Fruit fly (Drosophila melanogaster) whole organism, embryonic: ENCODE data around the gene Ipo9.

Experiments
- Abd-B ChIP-seq: fragments of 200-800 bp; sonication (Bioruptor generic); optimal IDR thresholded peaks from 2 replicates; lab custom pipeline; 2018; ENCODE audit warnings: missing biosample characterization, mild to moderate bottlenecking, missing genetic modification characterization, moderate library complexity
- CG10274 ChIP-seq: fragments of 200-800 bp; sonication (Bioruptor generic); optimal IDR thresholded peaks from 3 replicates; lab custom pipeline; 2017; ENCODE audit warnings: missing biosample characterization, mild to moderate bottlenecking, missing genetic modification characterization
- CG10321 ChIP-seq: fragments of 200-800 bp; sonication (Bioruptor generic); IDR thresholded peaks from 2 replicates; pipeline ENCODE4 v1.3.6; 2022; ENCODE audit warnings: missing biosample characterization, missing genetic modification characterization
- CG10462 ChIP-seq: fragments of 200-800 bp; sonication (Bioruptor generic); optimal IDR thresholded peaks from 2 replicates; lab custom pipeline; 2016; ENCODE audit warnings: missing biosample characterization, missing genetic modification characterization
- CG12219 ChIP-seq: fragments of 200-800 bp; sonication (Bioruptor generic); optimal IDR thresholded peaks from 3 replicates; lab custom pipeline; 2018; ENCODE audit warnings: missing biosample characterization, mild to moderate bottlenecking, missing genetic modification characterization
- CG12236 ChIP-seq: fragments of 200-800 bp; sonication (Bioruptor generic); optimal IDR thresholded peaks from 2 replicates; lab custom pipeline; 2016; ENCODE audit warnings: missing biosample characterization, missing genetic modification characterization
- CG12659 ChIP-seq: fragments of 200-800 bp; sonication (Bioruptor generic); optimal IDR thresholded peaks from 3 replicates; lab custom pipeline; 2017; ENCODE audit warnings: mild to moderate bottlenecking, missing biosample characterization, missing genetic modification reagents, missing genetic modification characterization
- CG12942 ChIP-seq: fragments of 200-800 bp; sonication (Bioruptor generic); optimal IDR thresholded peaks from 3 replicates; lab custom pipeline; 2016; ENCODE audit warnings: missing biosample characterization, missing genetic modification characterization
- CG13624 ChIP-seq: fragments of 200-800 bp; sonication (Bioruptor generic); optimal IDR thresholded peaks from 2 replicates; lab custom pipeline; 2016; ENCODE audit warnings: missing biosample characterization, missing genetic modification characterization
- CG15011 ChIP-seq: fragments of 200-800 bp; sonication (Bioruptor generic); optimal IDR thresholded peaks from 3 replicates; lab custom pipeline; 2018; ENCODE audit warnings: missing biosample characterization, mild to moderate bottlenecking, missing genetic modification characterization
- CG1647 ChIP-seq: fragments of 200-800 bp; sonication (Bioruptor generic); optimal IDR thresholded peaks from 3 replicates; lab custom pipeline; 2016; ENCODE audit warnings: missing biosample characterization, missing genetic modification characterization
- CG16779 ChIP-seq: fragments of 200-800 bp; sonication (Bioruptor generic); IDR thresholded peaks from 2 replicates; pipeline ENCODE4 v1.3.6; 2022; ENCODE audit warnings: missing biosample characterization, missing genetic modification characterization
- CG17186 ChIP-seq: fragments of 200-800 bp; sonication (Bioruptor generic); optimal IDR thresholded peaks from 3 replicates; lab custom pipeline; 2017; ENCODE audit warnings: missing biosample characterization, missing genetic modification reagents, missing genetic modification characterization
- CG17328 ChIP-seq: fragments of 200-800 bp; sonication (Bioruptor generic); IDR thresholded peaks from 2 replicates; pipeline ENCODE4 v1.3.6; 2022; ENCODE audit warnings: missing biosample characterization, missing genetic modification characterization
- CG30403 ChIP-seq: fragments of 200-800 bp; sonication (Bioruptor generic); optimal IDR thresholded peaks from 3 replicates; lab custom pipeline; 2016; ENCODE audit warnings: missing biosample characterization, missing genetic modification characterization
- CG31365 ChIP-seq: fragments of 200-800 bp; sonication (Bioruptor generic); optimal IDR thresholded peaks from 2 replicates; lab custom pipeline; 2018; ENCODE audit warnings: missing biosample characterization, mild to moderate bottlenecking, missing genetic modification characterization
- CG3281 ChIP-seq: fragments of 200-800 bp; sonication (Bioruptor generic); optimal IDR thresholded peaks from 3 replicates; lab custom pipeline; 2017; ENCODE audit warnings: missing biosample characterization, mild to moderate bottlenecking, missing genetic modification characterization
- CG4328 ChIP-seq: fragments of 200-800 bp; sonication (Bioruptor generic); optimal IDR thresholded peaks from 3 replicates; lab custom pipeline; 2017; ENCODE audit warnings: missing biosample characterization, missing genetic modification reagents, missing genetic modification characterization
- CG4404 ChIP-seq: fragments of 200-800 bp; sonication (Bioruptor generic); IDR thresholded peaks from 2 replicates; pipeline ENCODE4 v1.3.6; 2022; ENCODE audit warnings: missing biosample characterization, missing genetic modification characterization
- CG6654 ChIP-seq: fragments of 200-800 bp; sonication (Bioruptor generic); optimal IDR thresholded peaks from 2 replicates; lab custom pipeline; 2017; ENCODE audit warnings: missing biosample characterization, mild to moderate bottlenecking, missing genetic modification characterization
- CG7963 ChIP-seq: fragments of 200-800 bp; sonication (Bioruptor generic); IDR thresholded peaks from 3 replicates; pipeline ENCODE4 v1.3.6; 2022; ENCODE audit warnings: missing biosample characterization, missing genetic modification characterization; ENCODE audit not compliant: partially characterized antibody
- CG8089 ChIP-seq: fragments of 200-800 bp; sonication (Bioruptor generic); optimal IDR thresholded peaks from 3 replicates; lab custom pipeline; 2016; ENCODE audit warnings: missing biosample characterization, missing genetic modification characterization
- CG8281 ChIP-seq: fragments of 200-800 bp; sonication (Bioruptor generic); optimal IDR thresholded peaks from 2 replicates; lab custom pipeline; 2018; ENCODE audit warnings: missing biosample characterization, mild to moderate bottlenecking, missing genetic modification characterization, moderate library complexity
- CG8924 ChIP-seq: fragments of 200-800 bp; optimal IDR thresholded peaks from 3 replicates; lab custom pipeline; 2019; ENCODE audit warnings: missing biosample characterization, mild to moderate bottlenecking, missing genetic modification characterization, moderate library complexity
- CG9609 ChIP-seq: fragments of 200-800 bp; sonication (Bioruptor generic); optimal IDR thresholded peaks from 3 replicates; lab custom pipeline; 2016; ENCODE audit warnings: missing biosample characterization, missing genetic modification characterization
- CG9817 ChIP-seq: fragments of 200-800 bp; sonication (Bioruptor generic); optimal IDR thresholded peaks from 2 replicates; lab custom pipeline; 2018; ENCODE audit warnings: missing biosample characterization, mild to moderate bottlenecking, missing genetic modification characterization, moderate library complexity
- Doc2 ChIP-seq: fragments of 200-800 bp; sonication (Bioruptor generic); IDR thresholded peaks from 2 replicates; pipeline ENCODE4 v1.3.6; 2022; ENCODE audit warnings: missing biosample characterization, missing genetic modification characterization
- Ets97D ChIP-seq: fragments of 200-800 bp; sonication (Bioruptor generic); optimal IDR thresholded peaks from 3 replicates; lab custom pipeline; 2016; ENCODE audit warnings: missing biosample characterization, missing genetic modification characterization
- HHEX ChIP-seq: fragments of 200-800 bp; sonication (Bioruptor generic); optimal IDR thresholded peaks from 3 replicates; lab custom pipeline; 2017; ENCODE audit warnings: missing biosample characterization, mild to moderate bottlenecking, missing genetic modification characterization, missing genetic modification reagents
- Hmr ChIP-seq: fragments of 200-800 bp; sonication (Bioruptor generic); optimal IDR thresholded peaks from 3 replicates; lab custom pipeline; 2017; ENCODE audit warnings: mild to moderate bottlenecking, missing biosample characterization, missing genetic modification reagents, missing genetic modification characterization
- Kr ChIP-seq: fragments of 200-800 bp; sonication (Bioruptor generic); optimal IDR thresholded peaks from 2 replicates; lab custom pipeline; 2017; ENCODE audit warnings: missing biosample characterization, mild to moderate bottlenecking, missing genetic modification characterization
- Lim3 ChIP-seq: fragments of 200-800 bp; sonication (Bioruptor generic); IDR thresholded peaks from 2 replicates; pipeline ENCODE4 v1.3.6; 2022; ENCODE audit warnings: missing biosample characterization, missing genetic modification characterization
- Neu2 ChIP-seq: fragments of 200-800 bp; sonication (Bioruptor generic); optimal IDR thresholded peaks from 3 replicates; lab custom pipeline; 2016; ENCODE audit warnings: missing biosample characterization, missing genetic modification characterization, borderline replicate concordance
- Oaz ChIP-seq: fragments of 200-800 bp; sonication (Bioruptor generic); IDR thresholded peaks from 2 replicates; pipeline ENCODE4 v1.3.6; 2022; ENCODE audit warnings: missing biosample characterization, missing genetic modification characterization
- Ravus ChIP-seq: fragments of 200-800 bp; sonication (Bioruptor generic); IDR thresholded peaks from 2 replicates; pipeline ENCODE4 v1.3.6; 2022; ENCODE audit warnings: missing biosample characterization, missing genetic modification characterization
- Six4 ChIP-seq: fragments of 200-800 bp; sonication (Bioruptor generic); optimal IDR thresholded peaks from 2 replicates; lab custom pipeline; 2016; ENCODE audit warnings: missing biosample characterization, missing genetic modification characterization
- TFAM ChIP-seq: fragments of 200-800 bp; sonication (Bioruptor generic); optimal IDR thresholded peaks from 2 replicates; lab custom pipeline; 2017; ENCODE audit warnings: missing biosample characterization, missing genetic modification characterization, inconsistent platforms
- bbx ChIP-seq: fragments of 200-800 bp; sonication (Bioruptor generic); IDR thresholded peaks from 2 replicates; pipeline ENCODE4 v1.3.6; 2022; ENCODE audit warnings: missing biosample characterization, missing genetic modification characterization; ENCODE audit not compliant: partially characterized antibody
- br ChIP-seq: fragments of >200 bp; optimal IDR thresholded peaks from 2 replicates; lab custom pipeline; 2017
- chinmo ChIP-seq: fragments of 200-800 bp; sonication (Bioruptor generic); IDR thresholded peaks from 4 replicates; pipeline ENCODE4 v1.3.6; 2022; ENCODE audit warnings: missing biosample characterization, missing genetic modification characterization; ENCODE audit not compliant: partially characterized antibody
- en ChIP-seq: fragments of 200-800 bp; sonication (Bioruptor generic); optimal IDR thresholded peaks from 2 replicates; lab custom pipeline; 2016; ENCODE audit warnings: missing biosample characterization, missing genetic modification characterization
- grn ChIP-seq: fragments of 200-800 bp; sonication (Bioruptor generic); optimal IDR thresholded peaks from 3 replicates; lab custom pipeline; 2017; ENCODE audit warnings: missing biosample characterization, missing genetic modification characterization
- jigr1 ChIP-seq: fragments of 200-800 bp; sonication (Bioruptor generic); IDR thresholded peaks from 3 replicates; pipeline ENCODE4 v1.3.6; 2022; ENCODE audit warnings: missing biosample characterization, missing genetic modification characterization
- klu ChIP-seq: fragments of 200-800 bp; sonication (Bioruptor generic); IDR thresholded peaks from 2 replicates; pipeline ENCODE4 v1.3.6; 2022; ENCODE audit warnings: missing biosample characterization, missing genetic modification characterization
- p53 ChIP-seq: fragments of 200-800 bp; sonication (Bioruptor generic); optimal IDR thresholded peaks from 2 replicates; lab custom pipeline; 2016; ENCODE audit warnings: missing biosample characterization, missing genetic modification characterization
- schlank ChIP-seq: fragments of 200-800 bp; sonication (Bioruptor generic); optimal IDR thresholded peaks from 2 replicates; lab custom pipeline; 2018; ENCODE audit warnings: missing biosample characterization, mild to moderate bottlenecking, missing genetic modification characterization
- shn ChIP-seq: fragments of 200-800 bp; sonication (Bioruptor generic); optimal IDR thresholded peaks from 3 replicates; lab custom pipeline; 2016; ENCODE audit warnings: missing biosample characterization, missing genetic modification characterization
- slou ChIP-seq: fragments of 200-800 bp; sonication (Bioruptor generic); optimal IDR thresholded peaks from 3 replicates; lab custom pipeline; 2016; ENCODE audit warnings: missing biosample characterization, missing genetic modification characterization
- slp2 ChIP-seq: fragments of 200-800 bp; sonication (Bioruptor generic); optimal IDR thresholded peaks from 2 replicates; lab custom pipeline; 2016; ENCODE audit warnings: missing biosample characterization, missing genetic modification characterization
- trh ChIP-seq: fragments of 200-800 bp; sonication (Bioruptor generic); optimal IDR thresholded peaks from 2 replicates; lab custom pipeline; 2016; ENCODE audit warnings: missing biosample characterization, missing genetic modification characterization
- vfl ChIP-seq: fragments of 200-800 bp; sonication (Bioruptor generic); optimal IDR thresholded peaks from 2 replicates; lab custom pipeline; 2016; ENCODE audit warnings: missing biosample characterization, missing genetic modification characterization
- zen2 ChIP-seq: fragments of 200-800 bp; sonication (Bioruptor generic); IDR thresholded peaks from 3 replicates; pipeline ENCODE4 v1.3.6; 2022; ENCODE audit warnings: missing biosample characterization, missing genetic modification characterization; ENCODE audit not compliant: partially characterized antibody

The Ipo9 gene

dm6 chr3R:11392805-11393204 is 19.5 kb upstream of the Ipo9 start (continued):
- TF ChIP-seq CG4328 (GFP tag; lab: Kevin White, UChicago) (peak; percentile 65), trh (peak; percentile 60), Ets97D (GFP tag; lab: Kevin White, UChicago) (peak; percentile 98), TFAM (GFP tag; lab: Kevin White, UChicago) (peak; percentile 52), CG8281 (peak; percentile 39), br (lab: Kevin White, UChicago) (no peak), HHEX (GFP tag; lab: Kevin White, UChicago) (peak; percentile 79), Neu2 (peak; percentile 61), CG31365 (tag; lab: Kevin White, UChicago) (peak; percentile 96), Doc2 (GFP tag; lab: Robert Waterston, UW) (no peak), schlank (peak; percentile 47), CG9609 (GFP tag; lab: Kevin White, UChicago) (peak; percentile 24), CG7963 (GFP tag; lab: Robert Waterston, UW) (no peak), CG12219 (GFP tag; lab: Kevin White, UChicago) (peak; percentile 63), shn (GFP tag; lab: Kevin White, UChicago) (peak; percentile 50), CG10321 (peak; percentile 41; the same call in 1 of the 2 replicates), CG4404 (GFP tag; lab: Robert Waterston, UW) (peak; percentile 63), p53 (GFP tag; lab: Kevin White, UChicago) (peak; percentile 61), CG13624 (peak; percentile 46), Kr (GFP tag; lab: Kevin White, UChicago) (peak; percentile 86), zen2 (no peak), jigr1 (GFP tag; lab: Robert Waterston, UW) (0 out of 3 replicates have a peak, but pooled peaks have one; percentile 13), bbx (GFP tag; lab: Robert Waterston, UW) (no peak), vfl (GFP tag; lab: Kevin White, UChicago) (no peak), CG12659 (GFP tag; lab: Kevin White, UChicago) (peak; percentile 35), Hmr (GFP tag; lab: Kevin White, UChicago) (peak; percentile 51), CG15011 (GFP tag; lab: Kevin White, UChicago) (peak; percentile 42), CG12942 (peak; percentile 21), klu (GFP tag; lab: Robert Waterston, UW) (no peak), slou (GFP tag; lab: Kevin White, UChicago) (peak; percentile 36), Ravus (no peak), Six4 (GFP tag; lab: Kevin White, UChicago) (peak; percentile 44), CG12236 (GFP tag; lab: Kevin White, UChicago) (peak; percentile 73), CG10274 (GFP tag; lab: Kevin White, UChicago) (peak; percentile 59), CG17186 (GFP tag; lab: Kevin White, UChicago) (peak; percentile 59), CG16779 (no peak), CG30403 (peak; percentile 23), CG6654 (GFP tag; lab: Kevin White, UChicago) (peak; percentile 57), CG8924 (tag; lab: Kevin White, UChicago) (peak; percentile 39), Abd-B (GFP tag; lab: Kevin White, UChicago) (no peak), CG3281 (GFP tag; lab: Kevin White, UChicago) (no peak), Lim3 (no peak), chinmo (GFP tag; lab: Robert Waterston, UW) (no peak), slp2 (GFP tag; lab: Kevin White, UChicago) (peak; percentile 64), en (GFP tag; lab: Kevin White, UChicago) (peak; percentile 57), CG9817 (tag; lab: Kevin White, UChicago) (peak; percentile 65), grn (GFP tag; lab: Kevin White, UChicago) (no peak), Oaz (no peak), CG10462 (peak; percentile 30), CG17328 (peak; percentile 82), CG8089 (GFP tag; lab: Kevin White, UChicago) (peak; percentile 65), CG1647 (peak; percentile 8)
